Fruit fly (Drosophila melanogaster) whole organism: ENCODE data around the gene Or19a.

ENCODE experiments used
- CG8478 ChIP-seq: fragments of >200 bp; optimal IDR thresholded peaks from 2 replicates; lab custom pipeline; 2018; ENCODE audit warnings: inconsistent platforms
- Dll ChIP-seq: fragments of >200 bp; optimal IDR thresholded peaks from 2 replicates; lab custom pipeline; 2017

- TF ChIP-seq Dll (lab: Kevin White, UChicago) = no peak
- no peak for TF ChIP-seq CG8478 (lab: Kevin White, UChicago)
These were observed 13.4 kb downstream of the Or19a start for dm6 chrX:20129554-20129953.
